Worm (Caenorhabditis elegans) whole organism, L3 larva: Measurements from ENCODE around the gene C27C12.1.

ENCODE experiments used
- aly-2 ChIP-seq: fragments of 150-350 bp; optimal IDR thresholded peaks from 2 replicates; lab custom pipeline; 2014; ENCODE audit warnings: missing biosample characterization, missing genetic modification characterization
- daf-12 ChIP-seq: fragments of 150-350 bp; optimal IDR thresholded peaks from 2 replicates; lab custom pipeline; 2014; ENCODE audit warnings: missing biosample characterization, missing genetic modification reagents, missing genetic modification characterization
- lin-39 ChIP-seq: fragments of 150-350 bp; optimal IDR thresholded peaks from 2 replicates; lab custom pipeline; 2018; ENCODE audit warnings: missing biosample characterization, missing genetic modification reagents, missing genetic modification characterization
- lsy-12 ChIP-seq: sonication (generic microtip); optimal IDR thresholded peaks from 2 replicates; lab custom pipeline; 2016; ENCODE audit warnings: mild to moderate bottlenecking, missing genetic modification characterization, missing compliant biosample characterization
- nhr-77 ChIP-seq: fragments of 150-350 bp; optimal IDR thresholded peaks from 2 replicates; lab custom pipeline; 2014; ENCODE audit warnings: missing biosample characterization, missing genetic modification characterization
- snpc-4 ChIP-seq: fragments of 150-350 bp; optimal IDR thresholded peaks from 2 replicates; lab custom pipeline; 2014; ENCODE audit warnings: missing biosample characterization, missing genetic modification characterization
- tbx-2 ChIP-seq: sonication (generic microtip); optimal IDR thresholded peaks from 2 replicates; lab custom pipeline; 2016; ENCODE audit warnings: mild to moderate bottlenecking, missing genetic modification characterization, missing compliant biosample characterization
- zag-1 ChIP-seq: fragments of 150-350 bp; optimal IDR thresholded peaks from 2 replicates; lab custom pipeline; 2014; ENCODE audit warnings: missing biosample characterization, missing genetic modification characterization

- no peak for TF ChIP-seq snpc-4
- TF ChIP-seq tbx-2 (tag; lab: Kevin White, UChicago) = no peak
- no peak for TF ChIP-seq nhr-77 (tag; lab: Kevin White, UChicago)
- no peak for TF ChIP-seq lsy-12
- no peak for TF ChIP-seq lin-39 (tag; lab: Kevin White, UChicago)
- no peak for TF ChIP-seq daf-12 (tag; lab: Kevin White, UChicago)
- no peak for TF ChIP-seq aly-2
- no peak for TF ChIP-seq zag-1 (tag; lab: Kevin White, UChicago)
Measured at ce11 chrX:14816717-14817116, 36.8 kb downstream of the C27C12.1 start.
